Worm (Caenorhabditis elegans): Measurements from ENCODE around the gene C08F8.2.

The C08F8.2 gene

DNA sequence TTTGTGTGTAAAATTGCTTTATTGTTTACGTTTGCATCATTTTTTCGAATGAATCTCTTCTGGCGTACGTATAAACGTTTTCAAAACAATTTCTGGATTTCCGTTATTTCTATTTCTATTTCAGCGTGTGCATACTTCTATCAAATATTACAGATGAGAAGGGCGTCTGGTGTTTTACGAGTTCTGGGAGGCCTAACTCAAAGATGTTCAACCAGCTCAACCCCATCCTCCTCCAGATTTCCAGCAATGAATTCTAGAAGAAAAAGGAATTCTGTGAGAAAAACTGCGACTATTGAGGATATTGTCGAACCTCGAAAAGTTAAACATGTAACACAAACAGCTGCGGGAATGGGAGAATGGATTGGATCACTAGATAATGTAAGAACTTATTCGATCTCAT, at the start of gene C08F8.2:
TSS of gene C08F8.2 (plus strand) at position 154 of the 400 bp plus-strand sequence.
- TF ChIP-seq tbx-2 (tag; optimal IDR thresholded peaks at IDR 0.05) (no peak), ama-1 (optimal IDR thresholded peaks at IDR 0.05) (peak; percentile 53)

DNA sequence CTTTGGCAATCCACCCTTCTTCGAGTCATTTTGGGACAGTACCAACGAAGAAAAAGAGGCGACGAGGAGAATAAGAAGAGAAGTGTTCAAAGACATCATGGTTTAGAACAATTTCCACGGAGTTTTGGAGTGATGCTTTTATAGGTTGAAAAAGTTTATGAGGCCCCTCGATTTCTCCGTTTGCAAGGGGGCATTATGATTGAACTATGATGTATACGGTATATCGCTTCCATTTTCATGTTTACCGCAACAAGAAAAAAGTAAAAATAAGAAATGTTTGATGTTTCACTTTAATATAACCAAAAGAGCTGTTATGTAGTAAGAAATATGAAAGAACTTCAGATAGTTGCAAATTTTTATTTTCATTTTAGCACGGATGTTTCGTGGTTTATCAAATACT, 49.4 kb upstream of the C08F8.2 start, which contains the start of gene srlf-18:
TSS of gene srlf-18 (minus strand) at position 101 of the 400 bp plus-strand sequence.
- TF ChIP-seq lin-39 (tag; optimal IDR thresholded peaks at IDR 0.05) (no peak), nhr-77 (tag; optimal IDR thresholded peaks at IDR 0.05) (no peak), fkh-2 (tag; optimal IDR thresholded peaks at IDR 0.05) (no peak), ama-1 (optimal IDR thresholded peaks at IDR 0.05) (no peak), nhr-43 (tag; optimal IDR thresholded peaks at IDR 0.05; ENCODE audit: poor library complexity, severe bottlenecking) (no peak), nhr-25 (tag; optimal IDR thresholded peaks at IDR 0.05) (no peak), elt-2 (tag; optimal IDR thresholded peaks at IDR 0.05) (no peak), tbx-2 (tag; optimal IDR thresholded peaks at IDR 0.05) (no peak), unc-62 (GFP tag; optimal IDR thresholded peaks at IDR 0.05) (no peak), ZK546.5 (tag; optimal IDR thresholded peaks at IDR 0.05) (no peak), ceh-82 (tag; optimal IDR thresholded peaks at IDR 0.05) (no peak), jun-1 (tag; optimal IDR thresholded peaks at IDR 0.05) (no peak), eor-1 (tag; optimal IDR thresholded peaks at IDR 0.05) (no peak), hmg-11 (tag; optimal IDR thresholded peaks at IDR 0.05) (no peak)

DNA sequence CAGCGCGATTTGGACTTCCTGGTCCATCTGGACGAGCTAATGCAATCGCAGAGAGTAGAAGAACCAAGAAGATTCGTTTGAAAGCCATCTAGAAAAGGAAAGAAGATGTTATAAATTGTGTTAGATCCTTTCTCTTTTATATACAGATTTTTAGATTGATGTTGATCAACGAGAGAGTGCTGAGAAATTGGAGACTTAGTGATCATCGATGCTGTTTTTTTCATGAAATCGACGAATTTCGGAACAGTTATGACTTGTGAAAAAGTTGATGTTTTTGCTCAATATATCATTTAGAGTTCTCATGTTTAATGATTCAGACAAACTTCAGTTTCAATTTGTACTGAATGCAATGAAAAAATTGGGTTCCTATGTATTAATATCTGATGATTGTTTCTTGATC, 48.2 kb upstream of the C08F8.2 start, which contains the start of gene srlf-17:
TSS of gene srlf-17 (minus strand) at position 101 of the 400 bp plus-strand sequence.
- TF ChIP-seq eor-1 (tag; optimal IDR thresholded peaks at IDR 0.05) (no peak), lin-39 (tag; optimal IDR thresholded peaks at IDR 0.05) (no peak), nhr-28 (tag; optimal IDR thresholded peaks at IDR 0.05) (no peak)

DNA sequence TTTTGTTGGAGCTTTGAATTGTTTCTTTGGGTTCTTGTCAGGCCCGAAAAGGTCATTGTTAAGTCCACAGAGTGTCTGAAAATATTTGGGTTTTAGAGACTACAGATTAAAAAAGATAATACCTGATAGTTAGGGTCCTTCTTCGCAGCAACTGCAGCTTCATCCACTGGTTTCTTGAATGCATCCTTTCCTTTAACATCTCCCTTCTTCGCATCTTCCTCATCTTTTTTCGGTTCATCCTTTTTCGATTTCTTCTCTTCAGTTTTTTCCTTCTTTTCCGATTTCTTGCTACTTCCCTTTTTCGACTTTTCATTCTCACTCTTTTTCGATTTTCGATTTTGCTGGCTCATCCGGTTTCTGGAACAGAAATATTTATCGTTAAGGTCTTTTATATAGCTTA, 47.3 kb upstream of the C08F8.2 start:
- TF ChIP-seq aly-2 (tag; optimal IDR thresholded peaks at IDR 0.05) (no peak), nhr-11 (tag; optimal IDR thresholded peaks at IDR 0.05) (no peak), ZK546.5 (tag; optimal IDR thresholded peaks at IDR 0.05) (no peak), nhr-28 (tag; optimal IDR thresholded peaks at IDR 0.05) (no peak), nhr-77 (tag; optimal IDR thresholded peaks at IDR 0.05) (no peak), lin-39 (tag; optimal IDR thresholded peaks at IDR 0.05) (no peak), nhr-23 (tag; optimal IDR thresholded peaks at IDR 0.05) (no peak), nhr-43 (tag; optimal IDR thresholded peaks at IDR 0.05; ENCODE audit: poor library complexity, severe bottlenecking) (no peak), ama-1 (optimal IDR thresholded peaks at IDR 0.05) (no peak), pqm-1 (tag; optimal IDR thresholded peaks at IDR 0.05) (no peak), nhr-76 (tag; optimal IDR thresholded peaks at IDR 0.05) (no peak), lin-15B (tag; optimal IDR thresholded peaks at IDR 0.05) (no peak), mml-1 (tag; optimal IDR thresholded peaks at IDR 0.05) (no peak), zag-1 (tag; optimal IDR thresholded peaks at IDR 0.05) (no peak)

DNA sequence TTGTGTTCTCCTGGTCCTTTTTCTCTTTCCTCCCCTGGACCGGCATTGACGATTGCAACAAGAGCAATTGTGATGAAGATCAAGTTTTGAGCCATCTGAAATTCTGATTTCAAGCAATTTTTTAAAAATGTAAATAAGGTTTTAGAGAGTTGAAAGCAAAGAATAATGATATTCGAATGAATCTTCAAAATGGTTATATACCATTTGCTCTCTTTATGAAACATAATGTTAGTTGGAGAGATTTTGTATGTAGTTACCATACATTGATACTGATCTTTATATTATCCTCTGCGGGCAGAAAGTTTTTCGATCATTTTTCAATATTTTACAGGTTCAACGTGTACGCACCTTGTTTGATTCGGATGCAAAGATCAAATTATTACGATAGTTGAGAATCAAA, 45.1 kb upstream of the C08F8.2 start, which contains the start of gene srlf-24:
TSS of gene srlf-24 (minus strand) at position 101 of the 400 bp plus-strand sequence.
- no peak for TF ChIP-seq daf-12 (tag; optimal IDR thresholded peaks at IDR 0.05)
- no peak for TF ChIP-seq nhr-76 (tag; optimal IDR thresholded peaks at IDR 0.05)
- TF ChIP-seq nhr-25 (tag; optimal IDR thresholded peaks at IDR 0.05), result no peak
- TF ChIP-seq fos-1 (tag; optimal IDR thresholded peaks at IDR 0.05), result no peak
- no peak for TF ChIP-seq nhr-28 (tag; optimal IDR thresholded peaks at IDR 0.05)
- TF ChIP-seq ama-1 (optimal IDR thresholded peaks at IDR 0.05), result no peak
- TF ChIP-seq hmg-11 (tag; optimal IDR thresholded peaks at IDR 0.05), result no peak
- no peak for TF ChIP-seq eor-1 (tag; optimal IDR thresholded peaks at IDR 0.05)
- no peak for TF ChIP-seq elt-1 (tag; optimal IDR thresholded peaks at IDR 0.05)
- no peak for TF ChIP-seq nhr-43 (tag; optimal IDR thresholded peaks at IDR 0.05; ENCODE audit: poor library complexity, severe bottlenecking)
- TF ChIP-seq aly-2 (tag; optimal IDR thresholded peaks at IDR 0.05), result no peak
- TF ChIP-seq skn-1 (tag; optimal IDR thresholded peaks at IDR 0.05), result no peak
- TF ChIP-seq elt-3 (tag; optimal IDR thresholded peaks at IDR 0.05), result no peak

DNA sequence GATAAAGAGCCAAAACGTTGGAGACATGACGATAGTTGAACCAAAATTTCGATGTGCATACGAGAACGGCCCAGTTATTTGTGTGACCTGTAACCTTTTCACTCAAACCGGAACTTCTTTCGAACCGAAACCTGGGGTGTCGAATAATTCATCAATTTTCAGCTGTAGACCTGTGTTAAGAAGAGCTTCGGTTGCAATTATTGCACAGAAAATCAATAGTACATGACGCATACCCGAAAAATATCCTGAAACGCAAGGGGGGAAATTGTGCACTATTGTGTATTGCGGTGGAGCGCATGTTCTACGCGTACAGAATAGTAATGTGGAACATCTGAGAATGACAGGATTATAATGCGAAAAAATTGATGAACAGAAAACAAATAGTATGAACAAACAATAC, 41.0 kb upstream of the C08F8.2 start, which contains the start of gene pigk-1:
TSS of gene pigk-1 (minus strand) at position 248 of the 400 bp plus-strand sequence.
- TF ChIP-seq nhr-43 (tag; optimal IDR thresholded peaks at IDR 0.05; ENCODE audit: poor library complexity, severe bottlenecking), result peak; percentile 24
- TF ChIP-seq R02D3.7 (tag; optimal IDR thresholded peaks at IDR 0.05), result peak; percentile 15
- peak; percentile 9 for TF ChIP-seq ama-1 (optimal IDR thresholded peaks at IDR 0.05)
- no peak for TF ChIP-seq tbx-2 (tag; optimal IDR thresholded peaks at IDR 0.05)
- no peak for TF ChIP-seq unc-62 (GFP tag; optimal IDR thresholded peaks at IDR 0.05)
- no peak for TF ChIP-seq hmg-11 (tag; optimal IDR thresholded peaks at IDR 0.05)
